Worm (Caenorhabditis elegans) whole organism, L4 larva: ENCODE results near the gene fbxc-34.

Experiments used
- D1046.2 ChIP-seq: fragments of 200-800 bp; sonication (Bioruptor generic); IDR thresholded peaks from 2 replicates; pipeline ENCODE4 v1.3.6; 2022; ENCODE audit warnings: missing genetic modification characterization, missing compliant biosample characterization
- F26F4.8 ChIP-seq: fragments of 200-800 bp; sonication (Bioruptor generic); conservative IDR thresholded peaks from 2 replicates; pipeline ENCODE4 v1.3.6; 2022; ENCODE audit warnings: missing genetic modification characterization, missing compliant biosample characterization
- F37D6.2 ChIP-seq: sonication (generic microtip); optimal IDR thresholded peaks from 2 replicates; lab custom pipeline; 2016; ENCODE audit warnings: mild to moderate bottlenecking, missing genetic modification characterization, missing compliant biosample characterization
- F44E2.7 ChIP-seq: fragments of 200-800 bp; sonication (Bioruptor generic); IDR thresholded peaks from 2 replicates; pipeline ENCODE4 v2.1.2; 2022; ENCODE audit warnings: missing genetic modification characterization, missing compliant biosample characterization
- T20F7.1 ChIP-seq: fragments of 200-800 bp; sonication (Bioruptor generic); optimal IDR thresholded peaks from 2 replicates; lab custom pipeline; 2018; ENCODE audit warnings: mild to moderate bottlenecking, missing genetic modification characterization, missing compliant biosample characterization
- T26A8.4 ChIP-seq: fragments of 200-800 bp; sonication (Bioruptor generic); IDR thresholded peaks from 2 replicates; pipeline ENCODE4 v1.3.6; 2022; ENCODE audit warnings: missing genetic modification characterization, missing compliant biosample characterization
- Y48G9A.11 ChIP-seq: fragments of 200-800 bp; sonication (Bioruptor generic); IDR thresholded peaks from 2 replicates; pipeline ENCODE4 v1.3.6; 2022; ENCODE audit warnings: missing genetic modification reagents, missing genetic modification characterization, missing compliant biosample characterization
- ZK546.5 ChIP-seq, 2 experiments: sonication (generic microtip); optimal IDR thresholded peaks; 2 replicates each; lab custom pipeline; 2017; ENCODE audit warnings: missing biosample characterization in 2 of 2, missing genetic modification characterization in 2 of 2
- arid-1 ChIP-seq: fragments of 200-800 bp; sonication (Bioruptor generic); conservative IDR thresholded peaks from 2 replicates; pipeline ENCODE4 v1.3.6; 2022; ENCODE audit warnings: missing genetic modification reagents, missing genetic modification characterization, missing compliant biosample characterization
- attf-4 ChIP-seq: sonication (generic microtip); optimal IDR thresholded peaks from 3 replicates; lab custom pipeline; 2017; ENCODE audit warnings: missing biosample characterization, missing genetic modification characterization
- ceh-20 ChIP-seq: fragments of 200-800 bp; sonication (Bioruptor generic); IDR thresholded peaks from 2 replicates; pipeline ENCODE4 v1.3.6; 2022; ENCODE audit warnings: missing genetic modification reagents, missing genetic modification characterization, missing compliant biosample characterization
- ceh-82 ChIP-seq: sonication (generic microtip); optimal IDR thresholded peaks from 2 replicates; lab custom pipeline; 2017; ENCODE audit warnings: missing biosample characterization, missing genetic modification characterization
- ctbp-1 ChIP-seq: fragments of 200-800 bp; sonication (Bioruptor generic); IDR thresholded peaks from 2 replicates; pipeline ENCODE4 v1.3.6; 2022; ENCODE audit warnings: missing genetic modification reagents, missing genetic modification characterization, missing compliant biosample characterization
- daf-12 ChIP-seq: fragments of 150-350 bp; optimal IDR thresholded peaks from 2 replicates; lab custom pipeline; 2014; ENCODE audit warnings: missing biosample characterization, missing genetic modification reagents, missing genetic modification characterization
- daf-16 ChIP-seq, 3 experiments: sonication (generic microtip); optimal IDR thresholded peaks; 2 replicates each; lab custom pipeline; 2016 to 2017; ENCODE audit warnings: missing genetic modification characterization in 3 of 3, missing genetic modification reagents in 3 of 3, mild to moderate bottlenecking in 2 of 3, missing compliant biosample characterization in 2 of 3, missing biosample characterization in 1 of 3, moderate library complexity in 1 of 3
- daf-8 ChIP-seq: fragments of 200-800 bp; sonication (Bioruptor generic); IDR thresholded peaks from 2 replicates; pipeline ENCODE4 v1.3.6; 2022; ENCODE audit warnings: missing genetic modification characterization, missing compliant biosample characterization
- duxl-1 ChIP-seq: sonication (generic microtip); optimal IDR thresholded peaks from 2 replicates; lab custom pipeline; 2016; ENCODE audit warnings: mild to moderate bottlenecking, missing genetic modification characterization, moderate library complexity, missing compliant biosample characterization; ENCODE audit not compliant: poor library complexity
- fkh-10 ChIP-seq: fragments of 150-350 bp; optimal IDR thresholded peaks from 2 replicates; lab custom pipeline; 2014; ENCODE audit warnings: missing biosample characterization, missing genetic modification reagents, missing genetic modification characterization
- gei-8 ChIP-seq: fragments of 200-800 bp; sonication (Bioruptor generic); optimal IDR thresholded peaks from 2 replicates; lab custom pipeline; 2018; ENCODE audit warnings: mild to moderate bottlenecking, missing genetic modification characterization, missing compliant biosample characterization
- hlh-11 ChIP-seq: fragments of 200-800 bp; sonication (Bioruptor generic); optimal IDR thresholded peaks from 2 replicates; lab custom pipeline; 2018; ENCODE audit warnings: mild to moderate bottlenecking, missing genetic modification characterization, missing compliant biosample characterization
- hmg-1.1 ChIP-seq: fragments of 200-800 bp; sonication (Bioruptor generic); IDR thresholded peaks from 2 replicates; pipeline ENCODE4 v1.3.6; 2022; ENCODE audit warnings: missing genetic modification reagents, missing genetic modification characterization, missing compliant biosample characterization
- lin-1 ChIP-seq: fragments of 200-800 bp; sonication (Bioruptor generic); IDR thresholded peaks from 2 replicates; pipeline ENCODE4 v1.3.6; 2022; ENCODE audit warnings: missing genetic modification reagents, missing genetic modification characterization, missing compliant biosample characterization
- lin-29 ChIP-seq: fragments of 200-800 bp; sonication (Bioruptor generic); IDR thresholded peaks from 2 replicates; pipeline ENCODE4 v1.3.6; 2022; ENCODE audit warnings: missing genetic modification reagents, missing genetic modification characterization, missing compliant biosample characterization
- lin-38 ChIP-seq: fragments of 200-800 bp; sonication (Bioruptor generic); IDR thresholded peaks from 2 replicates; pipeline ENCODE4 v1.3.6; 2022; ENCODE audit warnings: missing genetic modification reagents, missing genetic modification characterization, missing compliant biosample characterization
- lir-3 ChIP-seq: sonication (generic microtip); optimal IDR thresholded peaks from 2 replicates; lab custom pipeline; 2016; ENCODE audit warnings: mild to moderate bottlenecking, missing genetic modification characterization, missing compliant biosample characterization
- mdt-29 ChIP-seq: fragments of 200-800 bp; sonication (Bioruptor generic); IDR thresholded peaks from 2 replicates; pipeline ENCODE4 v1.3.6; 2022; ENCODE audit warnings: missing genetic modification reagents, missing genetic modification characterization, missing compliant biosample characterization
- mxl-2 ChIP-seq: fragments of 200-800 bp; sonication (Bioruptor generic); conservative IDR thresholded peaks from 2 replicates; pipeline ENCODE4 v1.3.6; 2022; ENCODE audit warnings: missing genetic modification reagents, missing genetic modification characterization, missing compliant biosample characterization
- nhr-10 ChIP-seq: fragments of 150-350 bp; optimal IDR thresholded peaks from 2 replicates; lab custom pipeline; 2014; ENCODE audit warnings: missing biosample characterization, missing genetic modification characterization
- nhr-25 ChIP-seq: sonication (generic microtip); optimal IDR thresholded peaks from 2 replicates; lab custom pipeline; 2017; ENCODE audit warnings: missing genetic modification characterization, mild to moderate bottlenecking, missing compliant biosample characterization, antibody characterized with exemption, moderate library complexity, borderline replicate concordance; ENCODE audit not compliant: insufficient read depth
- nhr-28 ChIP-seq: fragments of 150-350 bp; optimal IDR thresholded peaks from 2 replicates; lab custom pipeline; 2014; ENCODE audit warnings: missing biosample characterization, missing genetic modification characterization
- nhr-41 ChIP-seq: fragments of 200-800 bp; sonication (Bioruptor generic); IDR thresholded peaks from 2 replicates; pipeline ENCODE4 v1.3.6; 2022; ENCODE audit warnings: missing genetic modification reagents, missing genetic modification characterization, missing compliant biosample characterization
- nhr-48 ChIP-seq: sonication (generic microtip); optimal IDR thresholded peaks from 2 replicates; lab custom pipeline; 2016; ENCODE audit warnings: mild to moderate bottlenecking, missing genetic modification characterization, missing compliant biosample characterization
- nhr-6 ChIP-seq: fragments of 150-350 bp; optimal IDR thresholded peaks from 2 replicates; lab custom pipeline; 2014; ENCODE audit warnings: missing biosample characterization, missing genetic modification characterization
- nhr-77 ChIP-seq: fragments of 150-350 bp; optimal IDR thresholded peaks from 2 replicates; lab custom pipeline; 2014; ENCODE audit warnings: missing biosample characterization, missing genetic modification characterization
- pha-4 ChIP-seq, 2 experiments: fragments of 150-350 bp in 1 of 2; fragments of 200-800 bp in 1 of 2; sonication (Bioruptor generic) in 1 of 2; IDR thresholded peaks in 1 of 2; optimal IDR thresholded peaks in 1 of 2; 2 replicates each; pipeline versions ENCODE4 v1.3.6 to Lab custom; 2014 to 2022; ENCODE audit warnings: missing genetic modification characterization in 2 of 2, missing genetic modification reagents in 2 of 2, missing biosample characterization in 1 of 2, missing compliant biosample characterization in 1 of 2
- pqm-1 ChIP-seq: sonication (generic microtip); optimal IDR thresholded peaks from 2 replicates; lab custom pipeline; 2017; ENCODE audit warnings: missing biosample characterization, missing genetic modification characterization
- rbr-2 ChIP-seq: sonication (generic microtip); optimal IDR thresholded peaks from 2 replicates; lab custom pipeline; 2016; ENCODE audit warnings: missing genotype, missing genetic modification characterization, missing compliant biosample characterization
- sdz-12 ChIP-seq: fragments of 200-800 bp; sonication (Bioruptor generic); optimal IDR thresholded peaks from 2 replicates; lab custom pipeline; 2018; ENCODE audit warnings: mild to moderate bottlenecking, missing genetic modification characterization, missing compliant biosample characterization
- set-16 ChIP-seq: fragments of 200-800 bp; sonication (Bioruptor generic); IDR thresholded peaks from 2 replicates; pipeline ENCODE4 v1.3.6; 2022; ENCODE audit warnings: missing genetic modification reagents, missing genetic modification characterization, missing compliant biosample characterization
- skn-1 ChIP-seq: fragments of 150-350 bp; optimal IDR thresholded peaks from 2 replicates; lab custom pipeline; 2014; ENCODE audit warnings: missing biosample characterization, missing genetic modification characterization
- snpc-4 ChIP-seq: fragments of 150-350 bp; optimal IDR thresholded peaks from 2 replicates; lab custom pipeline; 2014; ENCODE audit warnings: missing biosample characterization, missing genetic modification characterization
- spr-3 ChIP-seq: fragments of 200-800 bp; sonication (Bioruptor generic); optimal IDR thresholded peaks from 2 replicates; lab custom pipeline; 2018; ENCODE audit warnings: mild to moderate bottlenecking, missing genetic modification characterization, missing compliant biosample characterization
- tag-97 ChIP-seq: fragments of 200-800 bp; sonication (Bioruptor generic); IDR thresholded peaks from 2 replicates; pipeline ENCODE4 v1.3.6; 2022; ENCODE audit warnings: missing genetic modification characterization, missing compliant biosample characterization
- unc-39 ChIP-seq: sonication (generic microtip); optimal IDR thresholded peaks from 2 replicates; lab custom pipeline; 2017; ENCODE audit warnings: missing biosample characterization, missing genetic modification characterization
- unc-62 ChIP-seq, 3 experiments: fragments of 150-350 bp in 1 of 3; sonication (generic microtip); optimal IDR thresholded peaks in 2 of 3; peaks in 1 of 3; 1 replicate in 1 of 3; 2 replicates in 2 of 3; lab custom pipeline; 2014 to 2017; ENCODE audit warnings: missing biosample characterization in 3 of 3, missing genetic modification characterization in 3 of 3, missing genetic modification reagents in 3 of 3, missing genotype in 1 of 3
- zip-11 ChIP-seq: fragments of 200-800 bp; sonication (Bioruptor generic); IDR thresholded peaks from 2 replicates; pipeline ENCODE4 v1.3.6; 2022; ENCODE audit warnings: missing genetic modification characterization, missing compliant biosample characterization
- zip-2 ChIP-seq: fragments of 150-350 bp; optimal IDR thresholded peaks from 2 replicates; lab custom pipeline; 2014; ENCODE audit warnings: missing biosample characterization, missing genetic modification characterization
- ztf-11 ChIP-seq: fragments of 150-350 bp; optimal IDR thresholded peaks from 2 replicates; lab custom pipeline; 2014; ENCODE audit warnings: missing biosample characterization, missing genetic modification characterization

The fbxc-34 gene

DNA sequence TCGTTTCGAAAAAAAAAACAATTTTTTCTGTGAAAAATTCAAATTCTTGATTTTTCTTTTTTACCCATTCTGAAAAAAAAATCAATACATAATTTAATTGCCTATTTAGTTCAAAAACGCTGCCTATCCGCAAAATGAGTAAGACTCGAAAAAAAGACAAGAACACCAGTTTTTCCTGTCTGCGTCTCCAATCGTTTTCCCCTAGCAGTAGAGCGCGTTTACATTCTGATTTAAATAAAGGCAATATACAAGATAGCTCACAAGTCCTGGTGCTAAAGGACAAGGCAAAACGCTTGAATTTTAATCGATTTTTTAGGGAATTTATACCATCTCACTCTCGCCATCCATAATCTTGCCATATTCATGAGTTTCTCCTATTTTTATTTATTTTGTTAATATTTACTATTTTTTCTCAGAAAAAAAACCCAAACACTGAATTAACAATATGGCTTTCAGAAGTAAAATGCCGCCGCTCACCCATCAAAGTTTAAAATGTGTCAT is 17.7 kb upstream of the fbxc-34 start, which contains the start of gene fbxc-33 (continued):
- TF ChIP-seq lin-38 (GFP tag; lab: Robert Waterston, UW): peak; percentile 81; the same call in 1 of the 2 replicates
- no peak for TF ChIP-seq arid-1
- TF ChIP-seq Y48G9A.11 (GFP tag; lab: Robert Waterston, UW): no peak
- TF ChIP-seq nhr-41 (GFP tag; lab: Robert Waterston, UW): no peak
- TF ChIP-seq hmg-1.1 (GFP tag; lab: Robert Waterston, UW): no peak
- TF ChIP-seq tag-97 (GFP tag; lab: Robert Waterston, UW): no peak
- peak; percentile 19 for TF ChIP-seq nhr-6 (tag; lab: Kevin White, UChicago)
- TF ChIP-seq nhr-48 (tag; lab: Kevin White, UChicago): no peak
- no peak for TF ChIP-seq nhr-28 (tag; lab: Kevin White, UChicago)
- no peak for TF ChIP-seq zip-11 (GFP tag; lab: Robert Waterston, UW)
- TF ChIP-seq F44E2.7 (GFP tag; lab: Robert Waterston, UW): no peak
- TF ChIP-seq nhr-10: no peak
- no peak for TF ChIP-seq daf-12
- TF ChIP-seq fkh-10 (GFP tag; lab: Kevin White, UChicago): no peak

DNA sequence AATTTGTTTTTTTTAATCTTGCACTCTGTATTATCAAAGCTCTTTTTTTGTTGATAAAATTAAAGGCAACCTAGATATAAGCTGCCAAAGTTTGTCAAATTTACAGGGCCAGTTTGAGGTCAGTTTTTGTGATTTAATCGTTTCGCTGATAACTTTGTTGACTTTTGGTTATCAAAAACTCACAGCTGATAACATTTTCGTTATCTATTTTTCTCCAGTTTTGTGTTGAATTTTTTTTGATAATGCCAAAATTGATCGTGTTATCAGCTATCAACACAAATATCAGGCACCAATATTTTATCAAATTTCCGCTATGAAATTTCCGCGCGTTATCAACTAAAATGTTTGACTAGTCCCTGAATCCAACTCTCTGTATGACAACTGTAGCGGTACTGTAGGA is 15.8 kb upstream of the fbxc-34 start:
- TF ChIP-seq F37D6.2: no peak
- no peak for TF ChIP-seq D1046.2 (GFP tag; lab: Robert Waterston, UW)
- TF ChIP-seq ZK546.5 (tag; optimal IDR thresholded peaks at IDR 0.05; lab: Kevin White, UChicago): no peak
- TF ChIP-seq ceh-82 (tag; lab: Kevin White, UChicago): no peak
- no peak for TF ChIP-seq lir-3 (tag; lab: Kevin White, UChicago)
- peak in 1 of 2 experiments; percentile 16 for TF ChIP-seq daf-16 (GFP tag; optimal IDR thresholded peaks at IDR 0.05; lab: Kevin White, UChicago)
- peak; percentile 97 for TF ChIP-seq daf-16 (tag; optimal IDR thresholded peaks at IDR 0.05; lab: Kevin White, UChicago)
- TF ChIP-seq attf-4: no peak
- peak; percentile 9 for TF ChIP-seq nhr-10
- no peak for TF ChIP-seq unc-39
- no peak for TF ChIP-seq lin-29 (GFP tag; lab: Robert Waterston, UW)
- no peak for TF ChIP-seq T26A8.4 (GFP tag; lab: Robert Waterston, UW)
- no peak for TF ChIP-seq zip-11 (GFP tag; lab: Robert Waterston, UW)
- TF ChIP-seq nhr-25 (tag; lab: Kevin White, UChicago): no peak
- peak; percentile 98 for TF ChIP-seq lin-1 (GFP tag; lab: Robert Waterston, UW)
- TF ChIP-seq gei-8 (GFP tag; lab: Kevin White, UChicago): no peak
- peak; percentile 89 for TF ChIP-seq hlh-11 (tag; lab: Kevin White, UChicago)
- TF ChIP-seq Y48G9A.11 (GFP tag; lab: Robert Waterston, UW): no peak
- no peak for TF ChIP-seq ctbp-1
- TF ChIP-seq spr-3 (GFP tag; lab: Kevin White, UChicago): no peak
- TF ChIP-seq ceh-20 (GFP tag; lab: Robert Waterston, UW): peak; percentile 42; the same call in 1 of the 2 replicates
- TF ChIP-seq mxl-2 (GFP tag; lab: Robert Waterston, UW): no peak
- TF ChIP-seq daf-8: no peak
- no peak for TF ChIP-seq sdz-12 (GFP tag; lab: Kevin White, UChicago)
- no peak for TF ChIP-seq skn-1 (tag; lab: Kevin White, UChicago)
- no peak for TF ChIP-seq ztf-11 (tag; lab: Kevin White, UChicago)
- peak; percentile 95 for TF ChIP-seq nhr-77
- TF ChIP-seq duxl-1 (tag; lab: Kevin White, UChicago): peak; percentile 20
- no peak for TF ChIP-seq F26F4.8 (GFP tag; lab: Robert Waterston, UW)
- no peak for TF ChIP-seq mdt-29
- no peak for TF ChIP-seq T20F7.1 (GFP tag; lab: Kevin White, UChicago)
- TF ChIP-seq set-16 (GFP tag; lab: Robert Waterston, UW): no peak
- TF ChIP-seq rbr-2: no peak
- TF ChIP-seq pha-4 (GFP tag; IDR thresholded peaks at IDR 0.05; lab: Robert Waterston, UW): no peak; the same call in 1 of the 2 replicates
- no peak for TF ChIP-seq pha-4 (tag; optimal IDR thresholded peaks at IDR 0.05; lab: Kevin White, UChicago)
- TF ChIP-seq F44E2.7 (GFP tag; lab: Robert Waterston, UW): no peak
- TF ChIP-seq nhr-28 (tag; lab: Kevin White, UChicago): peak; percentile 95
- no peak for TF ChIP-seq hmg-1.1 (GFP tag; lab: Robert Waterston, UW)
- TF ChIP-seq snpc-4 (tag; lab: Kevin White, UChicago): no peak
- peak; percentile 32 to 91 for TF ChIP-seq unc-62 (GFP tag; optimal IDR thresholded peaks at IDR 0.05 in 1 of 2; lab: Kevin White, UChicago)
- no peak for TF ChIP-seq unc-62 (tag; optimal IDR thresholded peaks at IDR 0.05; lab: Kevin White, UChicago)
- TF ChIP-seq zip-2 (tag; lab: Kevin White, UChicago): no peak
- TF ChIP-seq pqm-1 (tag; lab: Kevin White, UChicago): peak; percentile 100
